Fruit fly (Drosophila melanogaster) whole organism, embryonic: ENCODE measurements around the gene CG31948.

Experiments used
- Antp ChIP-seq: fragments of 200-800 bp; sonication (Bioruptor generic); optimal IDR thresholded peaks from 3 replicates; lab custom pipeline; 2016; ENCODE audit warnings: missing biosample characterization, missing genetic modification characterization
- B-H1 ChIP-seq: fragments of 200-800 bp; sonication (Bioruptor generic); IDR thresholded peaks from 3 replicates; pipeline ENCODE4 v1.3.6; 2022; ENCODE audit warnings: missing biosample characterization, missing genetic modification characterization
- Bdp1 ChIP-seq: fragments of 200-800 bp; sonication (Bioruptor generic); optimal IDR thresholded peaks from 3 replicates; lab custom pipeline; 2016; ENCODE audit warnings: missing biosample characterization, missing genetic modification characterization
- CG10147 ChIP-seq: fragments of 200-800 bp; sonication (Bioruptor generic); optimal IDR thresholded peaks from 2 replicates; lab custom pipeline; 2019; ENCODE audit warnings: missing biosample characterization, mild to moderate bottlenecking, missing genetic modification characterization, moderate library complexity
- CG10462 ChIP-seq: fragments of 200-800 bp; sonication (Bioruptor generic); optimal IDR thresholded peaks from 2 replicates; lab custom pipeline; 2016; ENCODE audit warnings: missing biosample characterization, missing genetic modification characterization
- CG11504 ChIP-seq: fragments of 200-800 bp; sonication (Bioruptor generic); optimal IDR thresholded peaks from 3 replicates; lab custom pipeline; 2019; ENCODE audit warnings: missing biosample characterization, mild to moderate bottlenecking, missing genetic modification characterization, moderate library complexity
- CG11695 ChIP-seq: fragments of 200-800 bp; sonication (Bioruptor generic); IDR thresholded peaks from 3 replicates; pipeline ENCODE4 v1.3.6; 2022; ENCODE audit warnings: missing biosample characterization, missing genetic modification characterization
- CG13894 ChIP-seq: fragments of 200-800 bp; sonication (Bioruptor generic); optimal IDR thresholded peaks from 3 replicates; lab custom pipeline; 2018; ENCODE audit warnings: missing biosample characterization, mild to moderate bottlenecking, missing genetic modification characterization, moderate library complexity
- CG14014 ChIP-seq: fragments of 200-800 bp; sonication (Bioruptor generic); IDR thresholded peaks from 2 replicates; pipeline ENCODE4 v1.3.6; 2022; ENCODE audit warnings: missing biosample characterization, missing genetic modification characterization
- CG17829 ChIP-seq: fragments of 200-800 bp; optimal IDR thresholded peaks from 2 replicates; lab custom pipeline; 2019; ENCODE audit warnings: missing biosample characterization, mild to moderate bottlenecking, missing genetic modification characterization, moderate library complexity
- CG17912 ChIP-seq: fragments of 200-800 bp; sonication (Bioruptor generic); optimal IDR thresholded peaks from 2 replicates; lab custom pipeline; 2018; ENCODE audit warnings: missing biosample characterization, mild to moderate bottlenecking, missing genetic modification characterization
- CG18476 ChIP-seq: fragments of 200-800 bp; sonication (Bioruptor generic); optimal IDR thresholded peaks from 2 replicates; lab custom pipeline; 2016; ENCODE audit warnings: missing biosample characterization, mild to moderate bottlenecking, missing genetic modification characterization
- CG2129 ChIP-seq: fragments of 200-800 bp; sonication (Bioruptor generic); IDR thresholded peaks from 2 replicates; pipeline ENCODE4 v1.3.6; 2022; ENCODE audit warnings: missing biosample characterization, missing genetic modification characterization; ENCODE audit not compliant: partially characterized antibody
- CG30020 ChIP-seq: fragments of 200-800 bp; optimal IDR thresholded peaks from 2 replicates; lab custom pipeline; 2019; ENCODE audit warnings: missing biosample characterization, mild to moderate bottlenecking, missing genetic modification characterization, moderate library complexity
- CG3838 ChIP-seq: fragments of 200-800 bp; sonication (Bioruptor generic); optimal IDR thresholded peaks from 3 replicates; lab custom pipeline; 2016; ENCODE audit warnings: missing biosample characterization, missing genetic modification characterization
- CG4328 ChIP-seq: fragments of 200-800 bp; sonication (Bioruptor generic); optimal IDR thresholded peaks from 3 replicates; lab custom pipeline; 2017; ENCODE audit warnings: missing biosample characterization, missing genetic modification reagents, missing genetic modification characterization
- CG4404 ChIP-seq: fragments of 200-800 bp; sonication (Bioruptor generic); IDR thresholded peaks from 2 replicates; pipeline ENCODE4 v1.3.6; 2022; ENCODE audit warnings: missing biosample characterization, missing genetic modification characterization
- CG7271 ChIP-seq: fragments of 200-800 bp; sonication (Bioruptor generic); optimal IDR thresholded peaks from 2 replicates; lab custom pipeline; 2018; ENCODE audit warnings: missing biosample characterization, mild to moderate bottlenecking, missing genetic modification characterization, moderate library complexity
- CG8359 ChIP-seq: fragments of 200-800 bp; sonication (Bioruptor generic); optimal IDR thresholded peaks from 2 replicates; lab custom pipeline; 2017; ENCODE audit warnings: missing biosample characterization, mild to moderate bottlenecking, missing genetic modification characterization, borderline replicate concordance
- CG9437 ChIP-seq: fragments of 200-800 bp; sonication (Bioruptor generic); optimal IDR thresholded peaks from 2 replicates; lab custom pipeline; 2018; ENCODE audit warnings: missing biosample characterization, mild to moderate bottlenecking, missing genetic modification characterization
- CG9797 ChIP-seq: fragments of 200-800 bp; sonication (Bioruptor generic); optimal IDR thresholded peaks from 3 replicates; lab custom pipeline; 2018; ENCODE audit warnings: missing biosample characterization, mild to moderate bottlenecking, missing genetic modification characterization
- Chrac-16 ChIP-seq: fragments of 200-800 bp; sonication (Bioruptor generic); optimal IDR thresholded peaks from 3 replicates; lab custom pipeline; 2016; ENCODE audit warnings: missing biosample characterization, missing genetic modification characterization
- Dp ChIP-seq: fragments of 200-800 bp; sonication (Bioruptor generic); optimal IDR thresholded peaks from 2 replicates; lab custom pipeline; 2018; ENCODE audit warnings: missing biosample characterization, mild to moderate bottlenecking, missing genetic modification characterization, moderate library complexity
- Drgx ChIP-seq: fragments of 200-800 bp; sonication (Bioruptor generic); IDR thresholded peaks from 2 replicates; pipeline ENCODE4 v1.3.6; 2022; ENCODE audit warnings: missing biosample characterization, missing genetic modification characterization
- E2f2 ChIP-seq: fragments of 200-800 bp; sonication (Bioruptor generic); IDR thresholded peaks from 2 replicates; pipeline ENCODE4 v1.3.6; 2022; ENCODE audit warnings: missing biosample characterization, missing genetic modification characterization
- Fer2 ChIP-seq: fragments of 200-800 bp; sonication (Bioruptor generic); optimal IDR thresholded peaks from 2 replicates; lab custom pipeline; 2018; ENCODE audit warnings: missing biosample characterization, mild to moderate bottlenecking, missing genetic modification characterization, moderate library complexity
- Hr3 ChIP-seq: fragments of 200-800 bp; sonication (Bioruptor generic); optimal IDR thresholded peaks from 3 replicates; lab custom pipeline; 2016; ENCODE audit warnings: missing biosample characterization, missing genetic modification characterization
- Hr51 ChIP-seq, 2 experiments: fragments of 200-800 bp; sonication (Bioruptor generic); optimal IDR thresholded peaks; 2 replicates in 1 of 2; 3 replicates in 1 of 2; lab custom pipeline; 2016 to 2018; ENCODE audit warnings: missing biosample characterization in 2 of 2, missing genetic modification characterization in 2 of 2, mild to moderate bottlenecking in 1 of 2, moderate library complexity in 1 of 2
- Lim3 ChIP-seq: fragments of 200-800 bp; sonication (Bioruptor generic); IDR thresholded peaks from 2 replicates; pipeline ENCODE4 v1.3.6; 2022; ENCODE audit warnings: missing biosample characterization, missing genetic modification characterization
- Poxn ChIP-seq: fragments of 200-800 bp; sonication (Bioruptor generic); IDR thresholded peaks from 2 replicates; pipeline ENCODE4 v1.3.6; 2022; ENCODE audit warnings: missing biosample characterization, missing genetic modification characterization
- Ptx1 ChIP-seq: fragments of 200-800 bp; sonication (Bioruptor generic); IDR thresholded peaks from 2 replicates; pipeline ENCODE4 v1.3.6; 2022; ENCODE audit warnings: missing biosample characterization, missing genetic modification characterization
- bigmax ChIP-seq: fragments of 200-800 bp; sonication (Bioruptor generic); optimal IDR thresholded peaks from 2 replicates; lab custom pipeline; 2018; ENCODE audit warnings: missing biosample characterization, mild to moderate bottlenecking, missing genetic modification characterization
- cg ChIP-seq: fragments of 200-800 bp; sonication (Bioruptor generic); optimal IDR thresholded peaks from 3 replicates; lab custom pipeline; 2019; ENCODE audit warnings: missing biosample characterization, mild to moderate bottlenecking, missing genetic modification characterization, moderate library complexity
- da ChIP-seq: fragments of 200-800 bp; sonication (Bioruptor generic); optimal IDR thresholded peaks from 2 replicates; lab custom pipeline; 2016; ENCODE audit warnings: missing biosample characterization, missing genetic modification characterization
- fru ChIP-seq: fragments of >200 bp; optimal IDR thresholded peaks from 2 replicates; lab custom pipeline; 2017
- gce ChIP-seq: fragments of 200-800 bp; sonication (Bioruptor generic); IDR thresholded peaks from 3 replicates; pipeline ENCODE4 v1.3.6; 2022; ENCODE audit warnings: missing biosample characterization, missing genetic modification characterization
- gsb ChIP-seq: fragments of 200-800 bp; sonication (Bioruptor generic); IDR thresholded peaks from 2 replicates; pipeline ENCODE4 v1.3.6; 2022; ENCODE audit warnings: missing biosample characterization, missing genetic modification characterization
- lab ChIP-seq: fragments of 200-800 bp; sonication (Bioruptor generic); optimal IDR thresholded peaks from 3 replicates; lab custom pipeline; 2017; ENCODE audit warnings: missing biosample characterization, missing genetic modification characterization, mild to moderate bottlenecking, moderate library complexity, missing genetic modification reagents
- nom ChIP-seq: fragments of 200-800 bp; sonication (Bioruptor generic); optimal IDR thresholded peaks from 2 replicates; lab custom pipeline; 2017; ENCODE audit warnings: missing biosample characterization, missing genetic modification characterization, mild to moderate bottlenecking, moderate library complexity, missing genetic modification reagents
- pfk ChIP-seq: fragments of 200-800 bp; sonication (Bioruptor generic); optimal IDR thresholded peaks from 2 replicates; lab custom pipeline; 2018; ENCODE audit warnings: missing biosample characterization, mild to moderate bottlenecking, missing genetic modification characterization, moderate library complexity
- pho ChIP-seq: fragments of 200-800 bp; sonication (Bioruptor generic); optimal IDR thresholded peaks from 2 replicates; lab custom pipeline; 2016; ENCODE audit warnings: missing biosample characterization, missing genetic modification characterization
- sima ChIP-seq: fragments of 200-800 bp; sonication (Bioruptor generic); optimal IDR thresholded peaks from 2 replicates; lab custom pipeline; 2016; ENCODE audit warnings: missing biosample characterization, missing genetic modification characterization
- slbo ChIP-seq: fragments of 200-800 bp; sonication (Bioruptor generic); IDR thresholded peaks from 2 replicates; pipeline ENCODE4 v1.3.6; 2022; ENCODE audit warnings: missing biosample characterization, missing genetic modification characterization
- sr ChIP-seq: fragments of 200-800 bp; sonication (Bioruptor generic); IDR thresholded peaks from 3 replicates; pipeline ENCODE4 v1.3.6; 2022; ENCODE audit warnings: missing biosample characterization, missing genetic modification characterization
- tio ChIP-seq: fragments of 200-800 bp; sonication (Bioruptor generic); optimal IDR thresholded peaks from 2 replicates; lab custom pipeline; 2017; ENCODE audit warnings: missing biosample characterization, missing genetic modification characterization, inconsistent platforms
- ttk ChIP-seq: fragments of 200-800 bp; sonication (Bioruptor generic); IDR thresholded peaks from 2 replicates; pipeline ENCODE4 v2.1.2; 2022; ENCODE audit warnings: missing biosample characterization, missing genetic modification characterization

The CG31948 gene

dm6 chr2L:2436258-2436657, 19.7 kb upstream of the CG31948 start (continued):
- TF ChIP-seq CG2129 (GFP tag; lab: Robert Waterston, UW) (no peak), slbo (GFP tag; lab: Robert Waterston, UW) (0 out of 2 replicates have a peak, but pooled peaks have one; percentile 5)

DNA sequence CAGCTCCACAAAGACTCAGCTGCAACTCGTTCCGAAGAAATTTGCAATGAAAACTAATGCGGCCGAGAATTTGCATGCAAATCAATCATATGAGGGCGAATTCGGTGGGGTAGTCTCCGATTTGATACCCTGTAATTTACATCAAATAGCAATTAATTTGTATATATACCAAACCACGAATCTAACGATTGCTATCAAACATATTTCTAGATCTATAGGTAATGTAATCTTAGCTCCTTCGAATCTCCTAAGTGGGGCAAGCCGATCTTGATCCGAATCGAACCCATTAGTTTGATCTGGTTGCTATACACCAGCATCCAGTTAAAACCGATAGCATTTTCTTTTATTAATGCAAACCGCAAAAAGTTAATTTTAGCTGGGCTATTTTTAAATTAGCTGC, 17.7 kb upstream of the CG31948 start:
- TF ChIP-seq bigmax (GFP tag; lab: Kevin White, UChicago) (no peak), E2f2 (GFP tag; lab: Robert Waterston, UW) (no peak), Drgx (GFP tag; lab: Robert Waterston, UW) (peak; percentile 41; the same call in 1 of the 2 replicates)

DNA sequence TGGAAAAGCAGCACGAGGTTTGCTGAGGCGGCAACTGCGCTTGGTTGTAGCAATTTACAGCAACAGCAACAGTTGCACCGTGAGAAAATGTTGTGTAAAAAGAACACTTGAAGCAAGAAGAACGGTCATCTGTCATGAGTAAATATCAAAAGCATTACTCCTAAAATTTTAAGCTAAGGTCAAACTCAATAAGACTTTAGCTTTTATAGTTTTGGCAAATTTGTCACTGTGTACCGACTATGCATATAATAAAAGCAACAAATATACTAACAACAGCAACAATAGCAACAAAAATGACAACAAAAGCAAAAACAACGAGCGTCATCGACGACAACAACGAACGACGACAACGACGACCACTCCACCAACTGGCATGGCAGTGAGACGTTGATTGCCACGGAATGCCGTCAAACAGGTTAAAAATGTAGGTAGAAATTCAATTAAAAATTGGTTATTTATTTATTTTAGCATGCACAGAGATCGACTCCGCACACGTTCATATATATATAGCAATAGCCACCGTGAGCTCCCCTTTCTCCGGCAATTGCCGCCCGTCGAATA, 17.1 kb upstream of the CG31948 start:
- TF ChIP-seq Poxn (GFP tag; lab: Robert Waterston, UW) (no peak), Antp (GFP tag; lab: Kevin White, UChicago) (peak; percentile 89), CG9437 (GFP tag; lab: Kevin White, UChicago) (peak; percentile 60), CG18476 (GFP tag; lab: Kevin White, UChicago) (peak; percentile 71), fru (lab: Kevin White, UChicago) (no peak), CG13894 (tag; lab: Kevin White, UChicago) (no peak), Bdp1 (GFP tag; lab: Kevin White, UChicago) (peak; percentile 52), ttk (peak; percentile 89), gsb (GFP tag; lab: Robert Waterston, UW) (no peak), lab (GFP tag; lab: Kevin White, UChicago) (peak; percentile 76), CG11695 (peak; percentile 83), CG7271 (no peak), Chrac-16 (GFP tag; lab: Kevin White, UChicago) (peak; percentile 72), tio (GFP tag; lab: Kevin White, UChicago) (peak; percentile 67), CG14014 (GFP tag; lab: Robert Waterston, UW) (peak; percentile 80), CG10147 (GFP tag; lab: Kevin White, UChicago) (peak; percentile 60), CG11504 (tag; lab: Kevin White, UChicago) (peak; percentile 93), CG17912 (GFP tag; lab: Kevin White, UChicago) (peak; percentile 54), B-H1 (GFP tag; lab: Robert Waterston, UW) (peak; percentile 76), sr (GFP tag; lab: Robert Waterston, UW) (peak; percentile 22; the same call in 1 of the 3 replicates), sima (GFP tag; lab: Kevin White, UChicago) (peak; percentile 45), Dp (GFP tag; lab: Kevin White, UChicago) (no peak), CG30020 (tag; lab: Kevin White, UChicago) (peak; percentile 36), Hr3 (GFP tag; lab: Kevin White, UChicago) (peak; percentile 73), Ptx1 (GFP tag; lab: Robert Waterston, UW) (peak; percentile 92), Fer2 (peak; percentile 24), Hr51 (GFP tag; optimal IDR thresholded peaks at IDR 0.05; lab: Kevin White, UChicago) (peak; percentile 48 to 89), CG4404 (GFP tag; lab: Robert Waterston, UW) (peak; percentile 12; the same call in 1 of the 2 replicates), gce (peak; percentile 73; the same call in 2 of the 3 replicates), pfk (no peak), cg (GFP tag; lab: Kevin White, UChicago) (no peak), CG17829 (tag; lab: Kevin White, UChicago) (peak; percentile 75), da (GFP tag; lab: Kevin White, UChicago) (peak; percentile 55), CG4328 (GFP tag; lab: Kevin White, UChicago) (no peak), Lim3 (GFP tag; lab: Robert Waterston, UW) (peak; percentile 58), CG3838 (GFP tag; lab: Kevin White, UChicago) (no peak), CG8359 (GFP tag; lab: Kevin White, UChicago) (peak; percentile 34), Drgx (GFP tag; lab: Robert Waterston, UW) (peak; percentile 97), CG10462 (GFP tag; lab: Kevin White, UChicago) (peak; percentile 60), CG9797 (no peak), nom (GFP tag; lab: Kevin White, UChicago) (peak; percentile 98), pho (GFP tag; lab: Kevin White, UChicago) (peak; percentile 61)
